Worm (Caenorhabditis elegans) whole organism, late embryonic: ENCODE results near the gene tmem-132.

Source experiments
- K02D7.2 ChIP-seq: sonication (generic microtip); optimal IDR thresholded peaks from 2 replicates; lab custom pipeline; 2017; ENCODE audit warnings: mild to moderate bottlenecking, missing genetic modification characterization, missing compliant biosample characterization
- Y22D7AL.16 ChIP-seq: sonication (generic microtip); optimal IDR thresholded peaks from 2 replicates; lab custom pipeline; 2016; ENCODE audit warnings: missing genetic modification characterization, missing compliant biosample characterization
- ceh-48 ChIP-seq: sonication (generic microtip); optimal IDR thresholded peaks from 2 replicates; lab custom pipeline; 2016; ENCODE audit warnings: missing genetic modification characterization, inconsistent platforms, missing compliant biosample characterization
- mec-3 ChIP-seq: sonication (generic microtip); optimal IDR thresholded peaks from 2 replicates; lab custom pipeline; 2016; ENCODE audit warnings: borderline replicate concordance, missing genetic modification characterization, missing compliant biosample characterization
- pqm-1 ChIP-seq: sonication (generic microtip); optimal IDR thresholded peaks from 2 replicates; lab custom pipeline; 2016; ENCODE audit warnings: missing genetic modification characterization, missing compliant biosample characterization
- sdc-2 ChIP-seq: sonication (generic microtip); optimal IDR thresholded peaks from 2 replicates; lab custom pipeline; 2016; ENCODE audit warnings: missing genotype, missing genetic modification characterization, missing compliant biosample characterization
- sox-4 ChIP-seq: sonication (generic microtip); optimal IDR thresholded peaks from 2 replicates; lab custom pipeline; 2017; ENCODE audit warnings: mild to moderate bottlenecking, missing genetic modification characterization, inconsistent platforms, missing compliant biosample characterization
- tbx-2 ChIP-seq: sonication (generic microtip); optimal IDR thresholded peaks from 2 replicates; lab custom pipeline; 2016; ENCODE audit warnings: missing genetic modification characterization, missing compliant biosample characterization
- unc-55 ChIP-seq: sonication (generic microtip); optimal IDR thresholded peaks from 2 replicates; lab custom pipeline; 2017; ENCODE audit warnings: missing biosample characterization, missing genetic modification reagents, missing genetic modification characterization
- unc-86 ChIP-seq: sonication (generic microtip); optimal IDR thresholded peaks from 2 replicates; lab custom pipeline; 2016; ENCODE audit warnings: missing genetic modification characterization, missing compliant biosample characterization
- ztf-16 ChIP-seq: sonication (generic microtip); optimal IDR thresholded peaks from 2 replicates; lab custom pipeline; 2017; ENCODE audit warnings: missing genetic modification characterization, missing compliant biosample characterization

DNA sequence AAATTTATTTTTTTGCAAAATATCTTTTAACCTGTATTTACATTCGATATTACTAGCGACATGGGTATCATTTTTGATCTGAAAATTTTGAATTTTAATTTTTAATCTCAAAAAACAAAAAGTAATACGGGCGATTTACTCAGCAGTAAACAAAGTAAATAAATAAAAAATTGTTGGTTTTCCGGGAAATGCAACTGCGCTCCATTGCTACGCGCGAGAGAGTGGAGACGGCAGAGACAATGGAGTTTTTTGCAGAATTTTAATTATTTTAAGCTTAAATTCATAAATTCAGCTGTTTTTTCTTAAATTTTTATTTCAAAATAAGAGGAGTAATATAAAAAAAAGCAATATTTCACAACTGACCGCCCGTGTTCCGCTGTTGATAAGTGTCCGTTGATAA lies 17.7 kb downstream of the tmem-132 start, which contains the start of gene slc-30A9:
- TF ChIP-seq unc-55 (GFP tag; lab: Kevin White, UChicago) (no peak), pqm-1 (no peak), mec-3 (tag; lab: Kevin White, UChicago) (no peak), Y22D7AL.16 (no peak), sdc-2 (tag; lab: Kevin White, UChicago) (no peak), ceh-48 (tag; lab: Kevin White, UChicago) (no peak), ztf-16 (tag; lab: Kevin White, UChicago) (no peak), unc-86 (tag; lab: Kevin White, UChicago) (no peak), K02D7.2 (tag; lab: Kevin White, UChicago) (no peak), tbx-2 (tag; lab: Kevin White, UChicago) (no peak), sox-4 (no peak)
